Fruit fly (Drosophila melanogaster): Measurements from ENCODE around the gene Gclm.

DNA sequence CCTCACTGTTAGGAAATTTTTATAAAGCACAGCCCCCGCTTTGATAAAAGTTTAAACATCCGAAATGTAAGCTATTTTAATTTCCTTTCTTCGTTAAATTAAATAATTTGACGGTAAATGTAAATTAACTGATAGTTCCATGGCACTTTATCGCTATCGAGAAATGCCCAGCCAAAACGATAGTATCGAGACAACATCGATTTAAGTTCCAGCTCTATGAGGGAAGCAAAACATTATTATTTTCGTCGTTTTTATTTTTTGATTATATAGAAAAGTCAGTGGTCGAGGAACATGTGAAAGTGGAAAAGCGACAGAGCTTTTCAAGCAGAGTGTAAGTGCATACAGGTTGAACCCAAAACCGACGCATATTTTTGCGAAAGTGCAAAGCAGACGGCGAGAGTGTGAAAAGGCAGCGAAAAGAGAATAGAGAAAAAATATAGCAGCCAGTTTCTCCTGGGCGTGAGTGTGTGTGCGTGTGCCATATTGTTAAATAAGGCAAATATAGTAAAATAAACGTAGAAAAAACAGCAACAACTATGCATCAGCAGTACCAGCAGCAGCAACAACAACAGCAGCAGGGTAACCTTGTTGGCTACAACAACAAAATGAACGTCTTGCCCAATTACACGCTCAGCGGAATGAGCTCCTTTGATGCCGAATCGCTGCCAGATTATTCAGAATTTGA, 40.6 kb upstream of the Gclm start, which contains the start of gene CG45049:
- TF ChIP-seq EcR (GFP tag; optimal IDR thresholded peaks at IDR 0.05), result no peak
- no peak for TF ChIP-seq CG8478 (optimal IDR thresholded peaks at IDR 0.05)

Data from whole organism.